Worm (Caenorhabditis elegans) whole organism, L1 larva: ENCODE data around the gene ZK816.1.

Experiments
- lin-13 ChIP-seq: fragments of 150-350 bp; optimal IDR thresholded peaks from 2 replicates; lab custom pipeline; 2014; ENCODE audit warnings: missing biosample characterization, missing genetic modification reagents, missing genetic modification characterization
- lin-14 ChIP-seq: fragments of 200-800 bp; sonication (Bioruptor generic); optimal IDR thresholded peaks from 2 replicates; lab custom pipeline; 2018; ENCODE audit warnings: mild to moderate bottlenecking, missing genetic modification characterization, moderate library complexity, missing compliant biosample characterization
- lin-35 ChIP-seq, 2 experiments: fragments of 150-350 bp; optimal IDR thresholded peaks; 2 replicates each; lab custom pipeline; 2014; ENCODE audit warnings: missing biosample characterization in 2 of 2, missing genetic modification characterization in 2 of 2, missing genetic modification reagents in 2 of 2
- lir-3 ChIP-seq: sonication (generic microtip); optimal IDR thresholded peaks from 2 replicates; lab custom pipeline; 2016; ENCODE audit warnings: mild to moderate bottlenecking, missing genetic modification characterization, moderate library complexity, missing compliant biosample characterization; ENCODE audit not compliant: poor library complexity
- lsy-2 ChIP-seq, 2 experiments: fragments of 150-350 bp; optimal IDR thresholded peaks; 2 replicates each; lab custom pipeline; 2014; ENCODE audit warnings: missing biosample characterization in 2 of 2, missing genetic modification characterization in 2 of 2
- nhr-28 ChIP-seq: fragments of 150-350 bp; optimal IDR thresholded peaks from 2 replicates; lab custom pipeline; 2014; ENCODE audit warnings: missing biosample characterization, missing genetic modification characterization
- pag-3 ChIP-seq: sonication (generic microtip); optimal IDR thresholded peaks from 2 replicates; lab custom pipeline; 2017; ENCODE audit warnings: missing genetic modification characterization, mild to moderate bottlenecking, missing compliant biosample characterization, antibody characterized with exemption, borderline replicate concordance; ENCODE audit not compliant: insufficient read depth

- no peak for TF ChIP-seq lir-3 (tag; lab: Kevin White, UChicago)
- TF ChIP-seq lin-13 = no peak
- TF ChIP-seq lsy-2 (tag; optimal IDR thresholded peaks at IDR 0.05; lab: Kevin White, UChicago) = no peak
- no peak for TF ChIP-seq nhr-28 (tag; lab: Kevin White, UChicago)
- TF ChIP-seq lin-14 (GFP tag; lab: Kevin White, UChicago) = no peak
- TF ChIP-seq pag-3 (tag; lab: Kevin White, UChicago) = no peak
- no peak for TF ChIP-seq lin-35 (GFP tag; optimal IDR thresholded peaks at IDR 0.05; lab: Kevin White, UChicago)
Measured at ce11 chrX:3332824-3333223, 18.7 kb upstream of the ZK816.1 start, which contains the start of gene F11D5.1.
